Worm (Caenorhabditis elegans): ENCODE measurements around the gene srd-40.

The srd-40 gene

DNA sequence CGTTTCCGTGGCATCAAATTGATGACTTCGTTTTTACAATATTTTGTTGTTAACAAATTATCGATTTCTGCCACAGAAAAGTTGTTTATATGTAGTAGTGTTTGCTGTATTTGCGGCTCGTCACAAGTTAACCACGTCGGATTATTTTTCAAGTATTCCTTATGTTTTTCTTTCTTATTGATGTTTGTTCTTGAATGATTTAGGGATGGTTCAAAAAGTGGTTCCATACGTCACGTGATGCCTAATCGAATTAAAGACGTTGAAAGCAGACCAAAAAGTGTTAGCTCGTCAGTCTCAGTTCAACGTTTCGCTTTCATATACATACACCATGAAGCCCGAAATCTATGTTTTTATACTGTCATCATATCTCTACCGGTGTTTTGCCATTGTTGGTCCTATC lies 38.0 kb upstream of the srd-40 start, which contains the start of gene lips-2:
Gene lips-2 (plus strand): TSS at position 301 of the 400 bp plus-strand sequence.
- TF ChIP-seq lin-13 (GFP tag; optimal IDR thresholded peaks at IDR 0.05) (no peak), unc-39 (tag; optimal IDR thresholded peaks at IDR 0.05) (no peak), sma-9 (GFP tag; optimal IDR thresholded peaks at IDR 0.05) (no peak), sma-9 (tag; optimal IDR thresholded peaks at IDR 0.05) (no peak), dmd-4 (tag; optimal IDR thresholded peaks at IDR 0.05) (no peak), ztf-11 (tag; optimal IDR thresholded peaks at IDR 0.05) (no peak), F13H6.1 (tag; optimal IDR thresholded peaks at IDR 0.05) (no peak), C34F6.9 (tag; optimal IDR thresholded peaks at IDR 0.05) (no peak), nhr-6 (tag; optimal IDR thresholded peaks at IDR 0.05) (no peak), mab-5 (tag; optimal IDR thresholded peaks at IDR 0.05) (no peak), ZK546.5 (tag; optimal IDR thresholded peaks at IDR 0.05) (no peak), nhr-77 (tag; optimal IDR thresholded peaks at IDR 0.05) (no peak)

ce11 chrX:12288254-12288653 lies 35.3 kb upstream of the srd-40 start, which contains the start of gene C04B4.5:
Gene C04B4.5 (minus strand): TSS chrX:12288354.
- TF ChIP-seq skn-1 (tag; optimal IDR thresholded peaks at IDR 0.05) (no peak), crh-2 (tag; optimal IDR thresholded peaks at IDR 0.05) (no peak), nhr-25 (tag; optimal IDR thresholded peaks at IDR 0.05) (no peak), fos-1 (tag; optimal IDR thresholded peaks at IDR 0.05) (no peak), Y55F3AM.14 (GFP tag; optimal IDR thresholded peaks at IDR 0.05) (no peak), ceh-82 (tag; optimal IDR thresholded peaks at IDR 0.05) (no peak), ama-1 (optimal IDR thresholded peaks at IDR 0.05) (no peak)

- TF ChIP-seq elt-3 (tag; optimal IDR thresholded peaks at IDR 0.05) (no peak), lin-11 (tag; optimal IDR thresholded peaks at IDR 0.05) (no peak), ama-1 (optimal IDR thresholded peaks at IDR 0.05) (no peak), nhr-12 (tag; optimal IDR thresholded peaks at IDR 0.05) (no peak), egl-27 (tag; optimal IDR thresholded peaks at IDR 0.05) (no peak), skn-1 (tag; optimal IDR thresholded peaks at IDR 0.05) (no peak), ztf-1 (GFP tag; conservative IDR thresholded peaks at IDR 0.05) (no peak), nhr-10 (tag; optimal IDR thresholded peaks at IDR 0.05) (no peak), ceh-16 (tag; optimal IDR thresholded peaks at IDR 0.05) (no peak), R02D3.7 (tag; optimal IDR thresholded peaks at IDR 0.05) (no peak), nhr-25 (tag; optimal IDR thresholded peaks at IDR 0.05) (no peak), peb-1 (tag; optimal IDR thresholded peaks at IDR 0.05) (no peak), nhr-21 (tag; optimal IDR thresholded peaks at IDR 0.05) (no peak), lin-39 (tag; optimal IDR thresholded peaks at IDR 0.05) (no peak), mdl-1 (tag; optimal IDR thresholded peaks at IDR 0.05) (no peak), mab-5 (tag; optimal IDR thresholded peaks at IDR 0.05) (no peak), fos-1 (tag; optimal IDR thresholded peaks at IDR 0.05) (no peak), nhr-23 (tag; optimal IDR thresholded peaks at IDR 0.05) (no peak), alr-1 (tag; optimal IDR thresholded peaks at IDR 0.05) (no peak), nhr-77 (tag; optimal IDR thresholded peaks at IDR 0.05) (no peak)
Measured at ce11 chrX:12290539-12290938, 33.0 kb upstream of the srd-40 start, which contains the start of gene C04B4.4. Gene C04B4.4 (plus strand): TSS chrX:12290839.

DNA sequence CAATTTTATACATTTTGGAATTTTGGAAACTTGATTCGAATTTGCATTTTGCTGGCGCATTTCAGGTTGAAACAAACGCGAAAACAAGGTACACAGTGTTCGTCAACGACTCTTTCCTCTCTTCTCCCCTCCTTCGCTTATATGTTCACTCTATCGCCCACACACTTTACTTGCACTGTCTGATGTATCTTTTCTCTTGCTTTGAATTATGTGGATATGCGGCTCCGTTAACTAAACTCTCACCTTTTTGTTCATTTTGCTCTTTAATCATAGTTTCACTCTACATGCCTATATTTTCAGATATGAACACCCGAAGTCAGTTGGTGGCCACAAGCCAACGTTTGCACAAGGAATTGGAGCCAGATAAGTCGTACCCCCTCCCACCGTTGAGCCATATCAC lies 29.3 kb upstream of the srd-40 start, which contains the start of gene W06D11.1:
Gene W06D11.1 (plus strand): TSS at position 301 of the 400 bp plus-strand sequence.
- TF ChIP-seq C34F6.9 (tag; optimal IDR thresholded peaks at IDR 0.05) (no peak), R02D3.7 (tag; optimal IDR thresholded peaks at IDR 0.05) (no peak), nhr-129 (tag; optimal IDR thresholded peaks at IDR 0.05) (no peak), mbf-1 (tag; optimal IDR thresholded peaks at IDR 0.05) (no peak), nhr-237 (tag; optimal IDR thresholded peaks at IDR 0.05) (no peak), crh-2 (tag; optimal IDR thresholded peaks at IDR 0.05) (no peak), ZK546.5 (tag; optimal IDR thresholded peaks at IDR 0.05) (no peak), unc-55 (GFP tag; optimal IDR thresholded peaks at IDR 0.05) (no peak), ztf-11 (tag; optimal IDR thresholded peaks at IDR 0.05) (no peak), mdl-1 (tag; optimal IDR thresholded peaks at IDR 0.05) (no peak), ztf-4 (tag; optimal IDR thresholded peaks at IDR 0.05) (no peak), ceh-82 (tag; optimal IDR thresholded peaks at IDR 0.05) (no peak)

- TF ChIP-seq sem-4 (tag; optimal IDR thresholded peaks at IDR 0.05) = no peak
Measured at ce11 chrX:12296392-12296791, 27.1 kb upstream of the srd-40 start, which contains the start of gene W06D11.2. Gene W06D11.2 (minus strand): TSS chrX:12296730.

Data from whole organism, L2 larva.